Worm (Caenorhabditis elegans) whole organism, L2 larva: ENCODE results near the gene C47D2.1.

Source experiments
- egl-27 ChIP-seq: sonication (generic microtip); optimal IDR thresholded peaks from 3 replicates; lab custom pipeline; 2017; ENCODE audit warnings: missing biosample characterization, missing genetic modification reagents, missing genetic modification characterization
- lin-13 ChIP-seq: fragments of 150-350 bp; optimal IDR thresholded peaks from 2 replicates; lab custom pipeline; 2014; ENCODE audit warnings: missing biosample characterization, missing genetic modification reagents, missing genetic modification characterization
- nhr-10 ChIP-seq: sonication (generic microtip); optimal IDR thresholded peaks from 2 replicates; lab custom pipeline; 2017; ENCODE audit warnings: missing biosample characterization, missing genetic modification characterization
- nhr-6 ChIP-seq: fragments of 150-350 bp; optimal IDR thresholded peaks from 2 replicates; lab custom pipeline; 2014; ENCODE audit warnings: missing biosample characterization, missing genetic modification characterization

DNA sequence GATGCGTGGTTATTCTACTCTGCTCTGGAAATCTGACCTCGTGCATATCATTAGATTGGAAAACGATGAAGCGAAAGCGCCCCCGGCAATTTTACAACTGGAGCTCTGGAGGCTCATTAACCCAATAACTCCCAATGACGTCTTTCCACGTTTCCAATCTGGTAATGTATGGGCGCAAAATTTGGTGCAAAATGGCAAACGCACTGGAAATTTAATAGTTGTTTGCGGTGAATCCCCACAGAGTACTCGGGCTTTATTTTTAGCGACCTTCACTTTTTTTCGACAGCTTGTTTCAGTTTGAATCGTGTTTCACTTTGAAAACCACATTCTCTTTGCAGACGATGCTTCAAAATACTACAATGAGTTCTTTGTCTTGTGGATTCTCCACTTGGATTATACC, 41.3 kb upstream of the C47D2.1 start, which contains the start of gene C17H11.1:
- TF ChIP-seq nhr-10 (tag; lab: Kevin White, UChicago) (no peak), egl-27 (tag; lab: Kevin White, UChicago) (no peak), nhr-6 (tag; lab: Kevin White, UChicago) (no peak), lin-13 (GFP tag; lab: Kevin White, UChicago) (no peak)
